Worm (Caenorhabditis elegans) whole organism, L1 larva: Measurements from ENCODE around the gene kars-1.

Experiments
- C16A3.4 ChIP-seq: fragments of 150-350 bp; optimal IDR thresholded peaks from 2 replicates; lab custom pipeline; 2014; ENCODE audit warnings: missing biosample characterization, missing genetic modification characterization
- F16B12.6 ChIP-seq: fragments of 150-350 bp; optimal IDR thresholded peaks from 2 replicates; lab custom pipeline; 2014; ENCODE audit warnings: missing biosample characterization, missing genetic modification characterization
- Y116A8C.19 ChIP-seq: sonication (generic microtip); optimal IDR thresholded peaks from 2 replicates; lab custom pipeline; 2016; ENCODE audit warnings: missing compliant biosample characterization, missing genetic modification characterization, borderline replicate concordance
- aly-2 ChIP-seq: fragments of 150-350 bp; optimal IDR thresholded peaks from 2 replicates; lab custom pipeline; 2014; ENCODE audit warnings: missing biosample characterization, missing genetic modification characterization
- blmp-1 ChIP-seq: fragments of 150-350 bp; optimal IDR thresholded peaks from 2 replicates; lab custom pipeline; 2014; ENCODE audit warnings: missing biosample characterization, missing genetic modification characterization
- ceh-82 ChIP-seq, 3 experiments: fragments of 150-350 bp in 1 of 3; sonication (generic microtip) in 2 of 3; optimal IDR thresholded peaks; 2 replicates each; lab custom pipeline; 2014 to 2017; ENCODE audit warnings: missing biosample characterization in 3 of 3, missing genetic modification characterization in 3 of 3
- ceh-88 ChIP-seq: fragments of 200-800 bp; sonication (Bioruptor generic); IDR thresholded peaks from 2 replicates; pipeline ENCODE4 v1.3.6; 2022; ENCODE audit warnings: missing genetic modification characterization, missing compliant biosample characterization
- ces-1 ChIP-seq: fragments of 150-350 bp; optimal IDR thresholded peaks from 2 replicates; lab custom pipeline; 2014; ENCODE audit warnings: missing biosample characterization, missing genetic modification reagents, missing genetic modification characterization
- dpl-1 ChIP-seq, 3 experiments: fragments of 150-350 bp in 2 of 3; sonication (generic microtip) in 1 of 3; optimal IDR thresholded peaks; 2 replicates each; lab custom pipeline; 2014 to 2017; ENCODE audit warnings: missing biosample characterization in 3 of 3, missing genetic modification characterization in 3 of 3, missing genetic modification reagents in 3 of 3
- dsc-1 ChIP-seq: sonication (generic microtip); optimal IDR thresholded peaks from 2 replicates; lab custom pipeline; 2016; ENCODE audit warnings: mild to moderate bottlenecking, missing genetic modification characterization, missing compliant biosample characterization
- efl-1 ChIP-seq, 4 experiments: fragments of 150-350 bp; optimal IDR thresholded peaks in 3 of 4; peaks in 1 of 4; 1 replicate in 1 of 4; 2 replicates in 3 of 4; lab custom pipeline; 2014; ENCODE audit warnings: missing biosample characterization in 2 of 4, missing genetic modification characterization in 2 of 4, missing genetic modification reagents in 2 of 4
- egl-27 ChIP-seq, 2 experiments: fragments of 150-350 bp in 1 of 2; sonication (generic microtip); optimal IDR thresholded peaks; 3 replicates each; lab custom pipeline; 2017 to 2018; ENCODE audit warnings: missing biosample characterization in 2 of 2, missing genetic modification characterization in 2 of 2, missing genetic modification reagents in 2 of 2
- elt-2 ChIP-seq: sonication (generic microtip); optimal IDR thresholded peaks from 2 replicates; lab custom pipeline; 2016; ENCODE audit warnings: missing genetic modification characterization, mild to moderate bottlenecking, inconsistent platforms, missing compliant biosample characterization, missing genetic modification reagents
- elt-3 ChIP-seq, 6 experiments: fragments of 150-350 bp in 1 of 6; sonication (generic microtip); optimal IDR thresholded peaks; 2 replicates each; lab custom pipeline; 2017 to 2018; ENCODE audit warnings: missing biosample characterization in 6 of 6, missing genetic modification characterization in 6 of 6, inconsistent platforms in 1 of 6
- ets-5 ChIP-seq: fragments of 200-800 bp; sonication (Bioruptor generic); IDR thresholded peaks from 2 replicates; pipeline ENCODE4 v1.3.6; 2022; ENCODE audit warnings: missing genetic modification characterization, missing compliant biosample characterization
- fkh-8 ChIP-seq: sonication (generic microtip); optimal IDR thresholded peaks from 2 replicates; lab custom pipeline; 2016; ENCODE audit warnings: mild to moderate bottlenecking, missing genetic modification characterization, missing compliant biosample characterization
- jun-1 ChIP-seq: fragments of 150-350 bp; optimal IDR thresholded peaks from 2 replicates; lab custom pipeline; 2014; ENCODE audit warnings: missing biosample characterization, missing genetic modification reagents, missing genetic modification characterization
- lin-13 ChIP-seq: fragments of 150-350 bp; optimal IDR thresholded peaks from 2 replicates; lab custom pipeline; 2014; ENCODE audit warnings: missing biosample characterization, missing genetic modification reagents, missing genetic modification characterization
- lin-14 ChIP-seq: fragments of 200-800 bp; sonication (Bioruptor generic); optimal IDR thresholded peaks from 2 replicates; lab custom pipeline; 2018; ENCODE audit warnings: mild to moderate bottlenecking, missing genetic modification characterization, moderate library complexity, missing compliant biosample characterization
- lin-15B ChIP-seq: fragments of 150-350 bp; sonication (generic microtip); optimal IDR thresholded peaks from 3 replicates; lab custom pipeline; 2014; ENCODE audit warnings: missing biosample characterization, missing genetic modification characterization
- lin-35 ChIP-seq, 2 experiments: fragments of 150-350 bp; optimal IDR thresholded peaks; 2 replicates each; lab custom pipeline; 2014; ENCODE audit warnings: missing biosample characterization in 2 of 2, missing genetic modification characterization in 2 of 2, missing genetic modification reagents in 2 of 2
- lir-3 ChIP-seq: sonication (generic microtip); optimal IDR thresholded peaks from 2 replicates; lab custom pipeline; 2016; ENCODE audit warnings: mild to moderate bottlenecking, missing genetic modification characterization, moderate library complexity, missing compliant biosample characterization; ENCODE audit not compliant: poor library complexity
- lsy-2 ChIP-seq, 2 experiments: fragments of 150-350 bp; optimal IDR thresholded peaks; 2 replicates each; lab custom pipeline; 2014; ENCODE audit warnings: missing biosample characterization in 2 of 2, missing genetic modification characterization in 2 of 2
- mab-9 ChIP-seq: fragments of 200-800 bp; sonication (Bioruptor generic); IDR thresholded peaks from 2 replicates; pipeline ENCODE4 v1.3.6; 2022; ENCODE audit warnings: missing genetic modification reagents, missing genetic modification characterization, missing compliant biosample characterization
- mdl-1 ChIP-seq, 2 experiments: fragments of 150-350 bp; optimal IDR thresholded peaks; 2 replicates each; lab custom pipeline; 2014 to 2017; ENCODE audit warnings: missing biosample characterization in 2 of 2, missing genetic modification characterization in 2 of 2, inconsistent platforms in 1 of 2
- mep-1 ChIP-seq: fragments of 150-350 bp; optimal IDR thresholded peaks from 2 replicates; lab custom pipeline; 2014; ENCODE audit warnings: missing biosample characterization, missing genetic modification characterization
- nhr-19 ChIP-seq: fragments of 200-800 bp; sonication (Bioruptor generic); conservative IDR thresholded peaks from 2 replicates; pipeline ENCODE4 v1.3.6; 2022; ENCODE audit warnings: missing genetic modification characterization, missing compliant biosample characterization
- nhr-20 ChIP-seq: sonication (generic microtip); optimal IDR thresholded peaks from 2 replicates; lab custom pipeline; 2016; ENCODE audit warnings: mild to moderate bottlenecking, missing genetic modification characterization, missing compliant biosample characterization
- nhr-237 ChIP-seq: fragments of 150-350 bp; optimal IDR thresholded peaks from 2 replicates; lab custom pipeline; 2014; ENCODE audit warnings: missing biosample characterization, missing genetic modification characterization
- nhr-47 ChIP-seq: sonication (generic microtip); optimal IDR thresholded peaks from 2 replicates; lab custom pipeline; 2016; ENCODE audit warnings: mild to moderate bottlenecking, missing genetic modification characterization, moderate library complexity, missing compliant biosample characterization
- nhr-71 ChIP-seq: sonication (generic microtip); optimal IDR thresholded peaks from 2 replicates; lab custom pipeline; 2016; ENCODE audit warnings: mild to moderate bottlenecking, missing genetic modification characterization, moderate library complexity, missing compliant biosample characterization
- nhr-76 ChIP-seq: sonication (generic microtip); optimal IDR thresholded peaks from 2 replicates; lab custom pipeline; 2017; ENCODE audit warnings: missing biosample characterization, missing genetic modification characterization
- nhr-77 ChIP-seq: fragments of 150-350 bp; optimal IDR thresholded peaks from 2 replicates; lab custom pipeline; 2014; ENCODE audit warnings: missing biosample characterization, missing genetic modification characterization
- nhr-84 ChIP-seq: sonication (generic microtip); optimal IDR thresholded peaks from 2 replicates; lab custom pipeline; 2017; ENCODE audit warnings: missing biosample characterization, missing genetic modification characterization
- nhr-85 ChIP-seq: sonication (generic microtip); peaks from one replicate; lab custom pipeline; 2016; ENCODE audit warnings: missing genetic modification characterization, inconsistent platforms, missing compliant biosample characterization
- nhr-90 ChIP-seq: sonication (generic microtip); optimal IDR thresholded peaks from 2 replicates; lab custom pipeline; 2016; ENCODE audit warnings: mild to moderate bottlenecking, missing genetic modification characterization, missing compliant biosample characterization; ENCODE audit not compliant: poor library complexity
- rnt-1 ChIP-seq: sonication (generic microtip); optimal IDR thresholded peaks from 2 replicates; lab custom pipeline; 2016; ENCODE audit warnings: mild to moderate bottlenecking, missing genetic modification characterization, moderate library complexity, missing compliant biosample characterization
- skn-1 ChIP-seq: fragments of 150-350 bp; optimal IDR thresholded peaks from 2 replicates; lab custom pipeline; 2014; ENCODE audit warnings: missing biosample characterization, missing genetic modification characterization
- snu-23 ChIP-seq: sonication (generic microtip); optimal IDR thresholded peaks from 2 replicates; lab custom pipeline; 2016; ENCODE audit warnings: missing genetic modification characterization, missing compliant biosample characterization
- sox-4 ChIP-seq: sonication (generic microtip); optimal IDR thresholded peaks from 2 replicates; lab custom pipeline; 2016; ENCODE audit warnings: missing genetic modification characterization, missing compliant biosample characterization
- swsn-7 ChIP-seq: sonication (generic microtip); optimal IDR thresholded peaks from 2 replicates; lab custom pipeline; 2016; ENCODE audit warnings: missing genetic modification characterization, missing compliant biosample characterization
- tbx-2 ChIP-seq: sonication (generic microtip); optimal IDR thresholded peaks from 2 replicates; lab custom pipeline; 2016; ENCODE audit warnings: missing genetic modification characterization, missing compliant biosample characterization
- unc-98 ChIP-seq: fragments of 200-800 bp; sonication (Bioruptor generic); IDR thresholded peaks from 2 replicates; pipeline ENCODE4 v1.3.6; 2022; ENCODE audit warnings: missing genetic modification characterization, missing compliant biosample characterization
- xbp-1 ChIP-seq: sonication (generic microtip); optimal IDR thresholded peaks from 2 replicates; lab custom pipeline; 2016; ENCODE audit warnings: missing genetic modification characterization, missing compliant biosample characterization
- zag-1 ChIP-seq: fragments of 150-350 bp; optimal IDR thresholded peaks from 2 replicates; lab custom pipeline; 2014; ENCODE audit warnings: missing biosample characterization, missing genetic modification characterization

The kars-1 gene

ce11 chrII:7051778-7052177 lies 20.4 kb downstream of the kars-1 start, which contains the start of gene ZK1127.12:
ZK1127.12 (plus strand) TSS chrII:7052078.
- TF ChIP-seq unc-98 (GFP tag; lab: Robert Waterston, UW) (no peak), lir-3 (tag; lab: Kevin White, UChicago) (no peak), ceh-88 (no peak), aly-2 (no peak), nhr-71 (tag; lab: Kevin White, UChicago) (no peak), ces-1 (GFP tag; lab: Kevin White, UChicago) (no peak), Y116A8C.19 (tag; lab: Kevin White, UChicago) (no peak), nhr-76 (tag; lab: Kevin White, UChicago) (no peak), mdl-1 (tag; optimal IDR thresholded peaks at IDR 0.05; lab: Kevin White, UChicago) (no peak), lin-14 (GFP tag; lab: Kevin White, UChicago) (no peak), sox-4 (no peak), xbp-1 (tag; lab: Kevin White, UChicago) (no peak)

DNA sequence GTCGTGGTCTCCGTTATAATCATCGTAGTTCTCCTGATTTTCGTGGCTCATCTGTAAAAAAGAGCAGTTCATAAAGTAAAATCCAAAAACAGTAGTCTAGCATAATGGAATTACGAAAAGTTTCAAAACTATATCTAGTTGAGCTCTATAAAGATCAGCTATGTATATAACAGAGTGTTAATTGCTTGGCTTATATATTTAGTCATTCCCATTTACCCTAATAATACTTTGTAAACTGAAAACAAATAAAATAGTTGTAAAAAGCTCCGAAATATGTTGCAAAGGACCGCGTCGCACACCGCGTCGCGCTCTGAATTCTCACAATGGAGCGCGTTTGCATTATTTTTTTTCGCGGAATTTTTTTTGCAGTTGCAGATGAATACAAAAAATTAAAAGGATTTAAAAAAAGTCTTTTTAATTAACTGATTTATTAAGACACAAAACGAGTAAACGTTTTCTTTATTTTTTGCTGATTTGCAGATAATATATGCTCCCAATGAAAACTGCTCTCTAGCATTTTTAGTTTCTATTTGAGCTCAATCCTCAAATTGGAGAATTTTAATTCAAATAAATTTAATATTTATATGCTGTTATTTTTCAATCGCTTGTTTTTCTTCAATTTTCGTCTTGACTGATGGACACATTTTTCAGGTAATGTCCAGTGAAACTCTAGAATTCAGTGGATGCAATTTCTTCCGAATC lies 22.0 kb downstream of the kars-1 start, which contains the start of the genes tcer-1 and ZK1127.5:
tcer-1 (minus strand) TSS at position 51 of the 702 bp plus-strand sequence.
ZK1127.5 (plus strand) TSS at position 652 of the 702 bp plus-strand sequence.
- TF ChIP-seq lin-13 (peak; percentile 2), rnt-1 (tag; lab: Kevin White, UChicago) (peak; percentile 44), egl-27 (tag; optimal IDR thresholded peaks at IDR 0.05; lab: Kevin White, UChicago) (no peak), tbx-2 (tag; lab: Kevin White, UChicago) (peak; percentile 40), jun-1 (tag; lab: Kevin White, UChicago) (no peak), elt-3 (tag; optimal IDR thresholded peaks at IDR 0.05; lab: Kevin White, UChicago) (peak in 1 of 6 experiments; percentile 38), nhr-85 (peak; percentile 31), nhr-19 (GFP tag; lab: Robert Waterston, UW) (peak; percentile 24; the same call in 1 of the 2 replicates), ceh-82 (tag; optimal IDR thresholded peaks at IDR 0.05; lab: Kevin White, UChicago) (peak; percentile 26 to 70 (median 39)), mab-9 (no peak), lin-14 (GFP tag; lab: Kevin White, UChicago) (peak; percentile 55), dpl-1 (GFP tag; optimal IDR thresholded peaks at IDR 0.05; lab: Kevin White, UChicago) (peak; percentile 54 to 82 (median 59)), nhr-84 (tag; lab: Kevin White, UChicago) (no peak), elt-2 (tag; lab: Kevin White, UChicago) (no peak), F16B12.6 (tag; lab: Kevin White, UChicago) (peak; percentile 27), lin-35 (GFP tag; optimal IDR thresholded peaks at IDR 0.05; lab: Kevin White, UChicago) (peak; percentile 58 to 82), lsy-2 (tag; optimal IDR thresholded peaks at IDR 0.05; lab: Kevin White, UChicago) (peak; percentile 60 to 83), snu-23 (GFP tag; lab: Kevin White, UChicago) (peak; percentile 63), lin-15B (tag; lab: Kevin White, UChicago) (peak; percentile 73), ets-5 (GFP tag; lab: Robert Waterston, UW) (no peak), dsc-1 (tag; lab: Kevin White, UChicago) (peak; percentile 44), fkh-8 (tag; lab: Kevin White, UChicago) (peak; percentile 41), zag-1 (tag; lab: Kevin White, UChicago) (no peak), C16A3.4 (tag; lab: Kevin White, UChicago) (peak; percentile 66), nhr-237 (tag; lab: Kevin White, UChicago) (peak; percentile 1), nhr-71 (tag; lab: Kevin White, UChicago) (peak; percentile 50), swsn-7 (tag; lab: Kevin White, UChicago) (peak; percentile 54), nhr-47 (tag; lab: Kevin White, UChicago) (peak; percentile 56), nhr-77 (tag; lab: Kevin White, UChicago) (no peak), skn-1 (tag; lab: Kevin White, UChicago) (peak; percentile 43), efl-1 (optimal IDR thresholded peaks at IDR 0.05; lab: Kevin White, UChicago) (peak; percentile 66 to 78), efl-1 (GFP tag; optimal IDR thresholded peaks at IDR 0.05 in 1 of 2; lab: Kevin White, UChicago) (peak; percentile 69 to 94), nhr-90 (tag; lab: Kevin White, UChicago) (peak; percentile 23), nhr-20 (tag; lab: Kevin White, UChicago) (peak; percentile 58), blmp-1 (peak; percentile 57), xbp-1 (tag; lab: Kevin White, UChicago) (peak; percentile 42), mep-1 (tag; lab: Kevin White, UChicago) (peak; percentile 78)
